Fruit fly (Drosophila melanogaster) Kc167 (cell line): ENCODE measurements around the gene CG16965.

Experiments used
- Myc ChIP-seq: fragments of >200 bp; optimal IDR thresholded peaks from 2 replicates; lab custom pipeline; 2017; ENCODE audit warnings: missing external identifiers
- Sin3A ChIP-seq: fragments of >200 bp; optimal IDR thresholded peaks from 2 replicates; lab custom pipeline; 2018; ENCODE audit warnings: missing external identifiers
- h ChIP-seq: fragments of >200 bp; optimal IDR thresholded peaks from 3 replicates; lab custom pipeline; 2018; ENCODE audit warnings: missing external identifiers
- insv ChIP-seq: fragments of >200 bp; optimal IDR thresholded peaks from 3 replicates; lab custom pipeline; 2018; ENCODE audit warnings: missing external identifiers
- psq ChIP-seq: fragments of >200 bp; optimal IDR thresholded peaks from 2 replicates; lab custom pipeline; 2017; ENCODE audit warnings: missing external identifiers
- ttk ChIP-seq: sonication (Bioruptor generic); optimal IDR thresholded peaks from 2 replicates; lab custom pipeline; 2017; ENCODE audit warnings: missing external identifiers

DNA sequence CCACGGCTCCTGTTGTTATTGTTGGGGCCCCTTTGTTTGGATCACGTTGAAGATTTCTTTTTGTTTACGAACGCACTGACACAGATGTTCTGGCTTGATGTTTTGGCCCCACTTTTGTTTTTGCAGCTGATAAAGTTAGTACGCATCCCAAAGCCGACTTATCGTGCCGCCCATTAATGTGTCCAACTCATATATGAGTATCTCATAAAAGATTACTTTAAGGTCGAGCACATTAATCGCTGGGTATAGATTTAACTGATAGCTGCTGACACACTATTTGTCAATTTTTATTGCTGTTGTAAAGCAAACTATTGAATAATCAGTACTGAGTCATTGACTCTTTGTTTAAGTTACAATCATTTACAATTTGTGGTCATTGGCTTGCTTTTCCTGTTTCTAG, 38.6 kb upstream of the CG16965 start:
- no peak for TF ChIP-seq ttk
- TF ChIP-seq Myc (lab: Kevin White, UChicago) = no peak
- no peak for TF ChIP-seq Sin3A (lab: Kevin White, UChicago)
- no peak for TF ChIP-seq psq
- TF ChIP-seq h = no peak
- no peak for TF ChIP-seq insv (lab: Kevin White, UChicago)
